Fruit fly (Drosophila melanogaster): ENCODE data around the gene CG2924.

DNA sequence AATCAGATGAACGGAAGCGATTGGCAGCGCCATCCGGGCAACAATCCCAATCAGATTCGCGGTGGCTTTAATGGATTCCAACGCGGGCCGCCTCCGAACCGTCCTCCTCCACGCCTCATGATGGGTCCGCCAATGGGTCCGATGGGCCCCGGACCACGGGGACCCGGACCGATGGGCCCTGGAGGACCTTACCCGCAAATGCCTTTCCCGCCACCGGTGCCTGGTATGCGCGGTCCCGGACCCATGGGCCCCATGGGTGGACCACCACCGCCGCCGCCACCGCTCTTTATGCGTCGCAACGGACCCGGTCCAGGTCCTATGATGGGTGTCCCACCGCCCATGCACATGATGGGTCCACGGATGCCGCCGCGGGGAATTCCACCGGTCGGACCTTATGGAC is 27.7 kb downstream of the CG2924 start:
- no peak for TF ChIP-seq zen (tag; optimal IDR thresholded peaks at IDR 0.05)
- TF ChIP-seq ssp (GFP tag; IDR thresholded peaks at IDR 0.05), result no peak
- TF ChIP-seq pzg (GFP tag; optimal IDR thresholded peaks at IDR 0.05), result no peak
- no peak for TF ChIP-seq CG16779 (GFP tag; IDR thresholded peaks at IDR 0.05)
- TF ChIP-seq Xrp1 (GFP tag; IDR thresholded peaks at IDR 0.05), result no peak
- no peak for TF ChIP-seq ase (GFP tag; IDR thresholded peaks at IDR 0.05)
- TF ChIP-seq Dip2 (GFP tag; IDR thresholded peaks at IDR 0.05), result no peak
- TF ChIP-seq en (GFP tag; optimal IDR thresholded peaks at IDR 0.05), result no peak
- no peak for TF ChIP-seq E2f2 (GFP tag; IDR thresholded peaks at IDR 0.05)
- no peak for TF ChIP-seq CG13424 (tag; optimal IDR thresholded peaks at IDR 0.05)
- no peak for TF ChIP-seq jing (GFP tag; optimal IDR thresholded peaks at IDR 0.05)
- TF ChIP-seq fd3F (GFP tag; optimal IDR thresholded peaks at IDR 0.05), result no peak
- TF ChIP-seq Rfx (GFP tag; IDR thresholded peaks at IDR 0.05), result no peak
- no peak for TF ChIP-seq Chrac-16 (GFP tag; optimal IDR thresholded peaks at IDR 0.05)

Measured in whole organism, embryonic.